Worm (Caenorhabditis elegans) whole organism, late embryonic: ENCODE results near the gene R02E4.1.

Experiments used
- C38D4.7 ChIP-seq: fragments of 200-800 bp; sonication (Bioruptor generic); optimal IDR thresholded peaks from 2 replicates; lab custom pipeline; 2018; ENCODE audit warnings: mild to moderate bottlenecking, missing genetic modification characterization, moderate library complexity, missing compliant biosample characterization
- F13H6.1 ChIP-seq: sonication (generic microtip); optimal IDR thresholded peaks from 2 replicates; lab custom pipeline; 2016; ENCODE audit warnings: missing genetic modification characterization, missing compliant biosample characterization
- K09A11.1 ChIP-seq: sonication (generic microtip); optimal IDR thresholded peaks from 2 replicates; lab custom pipeline; 2017; ENCODE audit warnings: antibody characterized with exemption, mild to moderate bottlenecking, missing genetic modification characterization, missing compliant biosample characterization; ENCODE audit not compliant: insufficient read depth
- T23F11.4 ChIP-seq: fragments of 200-800 bp; sonication (Bioruptor generic); optimal IDR thresholded peaks from 2 replicates; lab custom pipeline; 2018; ENCODE audit warnings: mild to moderate bottlenecking, missing genetic modification characterization, missing compliant biosample characterization
- Y22D7AL.16 ChIP-seq: sonication (generic microtip); optimal IDR thresholded peaks from 2 replicates; lab custom pipeline; 2016; ENCODE audit warnings: missing genetic modification characterization, missing compliant biosample characterization
- ahr-1 ChIP-seq: sonication (generic microtip); optimal IDR thresholded peaks from 2 replicates; lab custom pipeline; 2016; ENCODE audit warnings: missing genetic modification characterization, missing compliant biosample characterization
- ama-1 ChIP-seq: fragments of 150-350 bp; optimal IDR thresholded peaks from 2 replicates; lab custom pipeline; 2014
- ceh-14 ChIP-seq: sonication (generic microtip); optimal IDR thresholded peaks from 2 replicates; lab custom pipeline; 2016; ENCODE audit warnings: missing genotype, missing genetic modification characterization, missing compliant biosample characterization
- ceh-22 ChIP-seq: sonication (generic microtip); optimal IDR thresholded peaks from 2 replicates; lab custom pipeline; 2017; ENCODE audit warnings: missing biosample characterization, missing genetic modification characterization
- ceh-31 ChIP-seq: sonication (generic microtip); optimal IDR thresholded peaks from 2 replicates; lab custom pipeline; 2016; ENCODE audit warnings: missing genetic modification characterization, missing compliant biosample characterization
- ceh-45 ChIP-seq: fragments of 200-800 bp; sonication (Bioruptor generic); IDR thresholded peaks from 2 replicates; pipeline ENCODE4 v1.3.6; 2022; ENCODE audit warnings: missing genetic modification reagents, missing genetic modification characterization, missing compliant biosample characterization
- ceh-48 ChIP-seq: sonication (generic microtip); optimal IDR thresholded peaks from 2 replicates; lab custom pipeline; 2016; ENCODE audit warnings: missing genetic modification characterization, inconsistent platforms, missing compliant biosample characterization
- ceh-6 ChIP-seq: fragments of 200-800 bp; sonication (Bioruptor generic); optimal IDR thresholded peaks from 2 replicates; lab custom pipeline; 2018; ENCODE audit warnings: mild to moderate bottlenecking, missing genetic modification characterization, missing compliant biosample characterization
- che-1 ChIP-seq: sonication (generic microtip); optimal IDR thresholded peaks from 2 replicates; lab custom pipeline; 2016; ENCODE audit warnings: mild to moderate bottlenecking, missing genetic modification characterization, missing compliant biosample characterization
- dve-1 ChIP-seq: sonication (generic microtip); optimal IDR thresholded peaks from 2 replicates; lab custom pipeline; 2017; ENCODE audit warnings: antibody characterized with exemption, mild to moderate bottlenecking, missing genetic modification characterization, missing compliant biosample characterization
- ets-4 ChIP-seq: sonication (generic microtip); optimal IDR thresholded peaks from 2 replicates; lab custom pipeline; 2016; ENCODE audit warnings: missing genetic modification characterization, missing compliant biosample characterization
- fkh-6 ChIP-seq: sonication (generic microtip); optimal IDR thresholded peaks from 2 replicates; lab custom pipeline; 2016; ENCODE audit warnings: missing genetic modification characterization, missing compliant biosample characterization
- gmeb-2 ChIP-seq: sonication (generic microtip); optimal IDR thresholded peaks from 2 replicates; lab custom pipeline; 2016; ENCODE audit warnings: missing genetic modification characterization, inconsistent platforms, missing compliant biosample characterization
- hlh-13 ChIP-seq: fragments of 200-800 bp; sonication (Bioruptor generic); optimal IDR thresholded peaks from 2 replicates; lab custom pipeline; 2018; ENCODE audit warnings: mild to moderate bottlenecking, missing genetic modification characterization, missing compliant biosample characterization
- hlh-30 ChIP-seq: sonication (generic microtip); optimal IDR thresholded peaks from 2 replicates; lab custom pipeline; 2017; ENCODE audit warnings: antibody characterized with exemption, missing genetic modification characterization, missing compliant biosample characterization; ENCODE audit not compliant: insufficient read depth
- hlh-8 ChIP-seq: sonication (generic microtip); optimal IDR thresholded peaks from 2 replicates; lab custom pipeline; 2016; ENCODE audit warnings: missing genotype, missing genetic modification characterization, missing compliant biosample characterization
- lim-6 ChIP-seq: sonication (generic microtip); optimal IDR thresholded peaks from 2 replicates; lab custom pipeline; 2016; ENCODE audit warnings: missing genetic modification characterization, missing compliant biosample characterization
- mec-3 ChIP-seq: sonication (generic microtip); optimal IDR thresholded peaks from 2 replicates; lab custom pipeline; 2016; ENCODE audit warnings: borderline replicate concordance, missing genetic modification characterization, missing compliant biosample characterization
- nfya-1 ChIP-seq: sonication (generic microtip); optimal IDR thresholded peaks from 2 replicates; lab custom pipeline; 2017; ENCODE audit warnings: missing genetic modification characterization, mild to moderate bottlenecking, missing compliant biosample characterization, antibody characterized with exemption, moderate library complexity
- nhr-232 ChIP-seq: sonication (generic microtip); optimal IDR thresholded peaks from 2 replicates; lab custom pipeline; 2016; ENCODE audit warnings: missing genetic modification characterization, missing compliant biosample characterization
- pat-9 ChIP-seq: fragments of 200-800 bp; sonication (Bioruptor generic); optimal IDR thresholded peaks from 2 replicates; lab custom pipeline; 2018; ENCODE audit warnings: mild to moderate bottlenecking, missing genetic modification characterization, moderate library complexity, missing compliant biosample characterization
- pha-2 ChIP-seq: sonication (generic microtip); optimal IDR thresholded peaks from 2 replicates; lab custom pipeline; 2017; ENCODE audit warnings: mild to moderate bottlenecking, missing genetic modification characterization, missing compliant biosample characterization
- ref-2 ChIP-seq: sonication (generic microtip); optimal IDR thresholded peaks from 2 replicates; lab custom pipeline; 2016; ENCODE audit warnings: missing genetic modification characterization, missing compliant biosample characterization
- rnt-1 ChIP-seq: sonication (generic microtip); optimal IDR thresholded peaks from 2 replicates; lab custom pipeline; 2016; ENCODE audit warnings: missing genetic modification characterization, missing compliant biosample characterization
- sox-2 ChIP-seq: fragments of 200-800 bp; sonication (Bioruptor generic); IDR thresholded peaks from 2 replicates; pipeline ENCODE4 v1.3.6; 2022; ENCODE audit warnings: missing genetic modification reagents, missing genetic modification characterization, missing compliant biosample characterization
- syd-9 ChIP-seq: sonication (generic microtip); optimal IDR thresholded peaks from 2 replicates; lab custom pipeline; 2016; ENCODE audit warnings: mild to moderate bottlenecking, missing genetic modification characterization, moderate library complexity, missing compliant biosample characterization
- tbx-2 ChIP-seq: sonication (generic microtip); optimal IDR thresholded peaks from 2 replicates; lab custom pipeline; 2016; ENCODE audit warnings: missing genetic modification characterization, missing compliant biosample characterization
- tbx-7 ChIP-seq: sonication (generic microtip); optimal IDR thresholded peaks from 2 replicates; lab custom pipeline; 2016; ENCODE audit warnings: missing genotype, missing genetic modification characterization, missing compliant biosample characterization
- ttx-3 ChIP-seq: sonication (generic microtip); optimal IDR thresholded peaks from 2 replicates; lab custom pipeline; 2016; ENCODE audit warnings: missing genetic modification reagents, missing genetic modification characterization, missing compliant biosample characterization
- unc-42 ChIP-seq: sonication (generic microtip); optimal IDR thresholded peaks from 2 replicates; lab custom pipeline; 2016; ENCODE audit warnings: missing genotype, missing genetic modification characterization, missing compliant biosample characterization
- unc-55 ChIP-seq: sonication (generic microtip); optimal IDR thresholded peaks from 2 replicates; lab custom pipeline; 2017; ENCODE audit warnings: missing biosample characterization, missing genetic modification reagents, missing genetic modification characterization
- zip-5 ChIP-seq: sonication (generic microtip); optimal IDR thresholded peaks from 2 replicates; lab custom pipeline; 2016; ENCODE audit warnings: missing genetic modification characterization, missing compliant biosample characterization
- ztf-16 ChIP-seq: sonication (generic microtip); optimal IDR thresholded peaks from 2 replicates; lab custom pipeline; 2017; ENCODE audit warnings: missing genetic modification characterization, missing compliant biosample characterization

R02E4.1 gene

DNA sequence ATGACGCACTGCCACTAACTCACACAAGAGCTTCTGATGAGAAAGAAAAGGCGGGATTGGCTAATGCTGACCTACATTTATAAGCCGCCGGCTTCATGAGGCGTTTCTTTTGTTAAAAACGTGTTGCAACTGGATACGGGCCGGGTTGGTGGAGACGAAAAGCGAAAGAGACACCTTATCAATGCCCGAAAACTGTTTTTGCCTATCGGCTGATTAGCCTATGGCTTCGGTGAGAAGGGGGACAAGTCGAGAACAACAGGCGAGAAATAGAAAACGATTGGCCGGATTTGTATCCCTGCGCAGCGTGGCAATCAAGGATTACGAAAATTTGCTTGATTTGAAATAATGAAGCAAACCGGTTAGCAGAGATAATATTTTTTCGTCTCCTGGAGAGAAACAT lies 7.1 kb upstream of the R02E4.1 start, which contains the start of gene F09F9.2:
TSS of gene F09F9.2 (minus strand) at position 25 of the 400 bp plus-strand sequence.
- no peak for TF ChIP-seq nhr-232 (tag; lab: Kevin White, UChicago)

DNA sequence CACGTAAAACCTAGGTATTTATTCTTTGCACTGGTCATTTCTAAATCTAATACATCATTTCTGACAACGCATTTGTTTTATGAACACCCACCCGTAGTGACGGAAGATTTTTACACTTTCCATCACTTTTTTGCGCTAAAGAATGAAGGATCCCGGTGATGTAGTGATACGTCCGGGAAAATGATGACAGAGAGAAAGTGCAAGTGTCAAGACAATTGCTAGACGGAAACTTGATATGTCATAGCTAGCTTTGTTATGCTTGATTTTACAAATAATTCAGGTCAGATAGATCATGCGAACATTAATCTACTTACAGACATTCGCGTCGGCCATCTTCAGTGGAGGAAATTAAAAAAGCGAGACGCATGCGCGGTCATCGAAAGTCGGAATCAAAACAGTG lies 5.6 kb upstream of the R02E4.1 start:
- no peak for TF ChIP-seq ref-2 (tag; lab: Kevin White, UChicago)
- peak; percentile 59 for TF ChIP-seq unc-55

DNA sequence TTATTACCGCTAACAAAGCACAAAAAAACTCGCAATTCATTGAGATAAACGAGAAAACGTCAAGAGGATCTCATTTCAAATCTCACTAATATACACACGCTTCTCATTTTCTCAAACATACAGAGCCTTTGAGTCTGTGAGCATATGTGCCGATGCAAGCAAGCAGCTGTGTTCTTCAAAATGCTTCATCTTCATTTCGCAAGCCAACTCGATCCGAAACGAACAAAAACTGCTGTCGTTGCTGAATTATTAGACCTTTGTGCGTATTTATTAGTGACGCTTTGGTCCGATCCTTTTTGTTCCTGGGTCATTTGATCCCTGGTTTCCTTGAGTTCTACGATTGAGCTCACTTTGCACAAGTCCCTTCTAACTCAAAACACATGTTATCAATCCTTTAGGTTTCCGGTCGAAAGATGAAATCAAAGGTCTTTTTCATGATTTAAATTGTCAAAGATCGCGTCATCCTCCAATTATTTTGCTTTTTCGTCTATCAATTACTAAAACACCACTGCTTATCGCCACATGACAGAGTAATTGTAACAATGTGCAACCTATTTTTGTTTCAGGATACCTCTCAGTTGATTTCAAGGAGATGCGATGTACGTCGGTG lies 2.7 kb upstream of the R02E4.1 start, which contains the start of gene R02E4.2:
TSS of gene R02E4.2 (plus strand) at position 560 of the 610 bp plus-strand sequence.
- TF ChIP-seq hlh-8 (tag; lab: Kevin White, UChicago) (peak; percentile 11), ceh-45 (GFP tag; lab: Robert Waterston, UW) (no peak), ceh-22 (no peak), pat-9 (tag; lab: Kevin White, UChicago) (no peak), nfya-1 (tag; lab: Kevin White, UChicago) (no peak)

DNA sequence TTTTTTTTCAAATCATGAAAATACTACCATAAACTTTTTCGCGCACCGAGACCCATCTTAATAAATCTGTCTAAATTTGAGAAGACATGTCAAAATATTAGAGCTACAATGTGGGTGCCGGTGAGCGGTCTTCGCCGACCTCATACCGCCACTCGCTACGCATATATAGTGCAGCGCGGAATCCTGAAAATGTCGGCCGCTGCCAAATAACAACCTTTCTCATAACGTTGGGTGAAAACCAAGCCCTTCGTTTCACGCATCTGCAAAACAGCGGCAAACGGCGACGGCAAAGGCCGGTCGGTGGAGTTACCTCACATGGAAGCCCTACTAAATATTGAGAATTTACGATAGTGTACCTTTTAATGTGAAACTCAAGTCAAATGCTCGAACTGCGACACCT lies 1.3 kb downstream of the R02E4.1 start:
- TF ChIP-seq pha-2, result no peak
- no peak for TF ChIP-seq tbx-2 (tag; lab: Kevin White, UChicago)
- no peak for TF ChIP-seq ttx-3
- TF ChIP-seq ceh-48 (tag; lab: Kevin White, UChicago), result no peak
- no peak for TF ChIP-seq dve-1 (tag; lab: Kevin White, UChicago)
- TF ChIP-seq lim-6 (tag; lab: Kevin White, UChicago), result no peak
- TF ChIP-seq hlh-13 (GFP tag; lab: Kevin White, UChicago), result no peak
- no peak for TF ChIP-seq unc-42 (tag; lab: Kevin White, UChicago)
- TF ChIP-seq rnt-1 (tag; lab: Kevin White, UChicago), result no peak
- no peak for TF ChIP-seq ceh-6
- no peak for TF ChIP-seq tbx-7 (tag; lab: Kevin White, UChicago)
- TF ChIP-seq sox-2 (GFP tag; lab: Robert Waterston, UW), result no peak
- no peak for TF ChIP-seq che-1 (tag; lab: Kevin White, UChicago)
- TF ChIP-seq, all 69 proteins: peak for 0

DNA sequence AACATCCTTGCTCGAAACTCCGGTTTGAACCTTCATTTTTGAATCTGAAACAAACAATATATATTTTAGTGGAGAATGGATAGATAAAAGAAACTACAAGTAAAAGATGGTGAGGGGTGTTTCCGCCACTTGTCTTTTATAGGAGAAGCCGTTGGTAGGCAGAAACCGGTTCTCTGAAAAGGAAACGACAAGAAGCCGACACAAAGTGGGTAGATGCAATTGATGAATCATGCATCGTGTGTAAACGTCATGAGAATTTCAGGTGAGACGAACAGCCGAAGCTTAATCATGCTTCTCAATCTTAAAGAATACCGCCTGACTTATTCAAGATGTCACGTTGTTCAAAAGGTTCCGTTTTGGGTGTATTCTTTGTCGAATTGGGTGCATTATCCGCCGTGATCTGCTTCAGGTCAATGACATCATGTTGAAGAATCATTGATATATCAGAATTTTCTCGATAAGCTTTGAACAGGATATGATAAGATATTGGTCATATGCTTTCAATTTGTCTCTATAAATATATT lies 2.2 kb downstream of the R02E4.1 start, which contains the start of gene R02E4.3:
TSS of gene R02E4.3 (minus strand) at position 51 of the 524 bp plus-strand sequence.
- no peak for TF ChIP-seq nfya-1 (tag; lab: Kevin White, UChicago)
- TF ChIP-seq ref-2 (tag; lab: Kevin White, UChicago), result no peak
- no peak for TF ChIP-seq ceh-6
- no peak for TF ChIP-seq fkh-6 (tag; lab: Kevin White, UChicago)
- TF ChIP-seq ets-4 (tag; lab: Kevin White, UChicago), result no peak
- no peak for TF ChIP-seq che-1 (tag; lab: Kevin White, UChicago)
- no peak for TF ChIP-seq mec-3 (tag; lab: Kevin White, UChicago)
- TF ChIP-seq K09A11.1 (tag; lab: Kevin White, UChicago), result no peak
- no peak for TF ChIP-seq ama-1 (lab: Kevin White, UChicago)
- no peak for TF ChIP-seq syd-9 (tag; lab: Kevin White, UChicago)

DNA sequence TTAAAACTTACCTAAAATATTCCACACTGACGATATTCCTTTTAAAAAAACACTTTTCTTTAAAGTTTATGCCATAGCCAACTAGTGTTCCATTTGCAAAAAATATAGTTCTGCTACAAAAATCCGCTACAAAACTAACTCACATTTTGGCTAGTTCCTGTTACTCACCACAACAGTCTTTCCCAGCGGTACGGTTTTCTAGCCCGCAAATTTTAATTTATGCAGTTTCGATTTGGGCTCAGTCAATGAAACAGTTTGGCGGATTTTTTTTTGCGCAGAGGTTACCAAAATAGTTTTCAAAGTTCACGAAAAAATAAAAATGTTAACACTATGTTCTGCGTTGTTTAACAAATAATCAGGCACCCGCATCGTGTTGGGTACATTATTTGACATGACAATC lies 3.1 kb downstream of the R02E4.1 start:
- TF ChIP-seq K09A11.1 (tag; lab: Kevin White, UChicago), result no peak
- no peak for TF ChIP-seq gmeb-2
- TF ChIP-seq che-1 (tag; lab: Kevin White, UChicago), result no peak
- no peak for TF ChIP-seq Y22D7AL.16
- TF ChIP-seq fkh-6 (tag; lab: Kevin White, UChicago), result no peak
- TF ChIP-seq ztf-16 (tag; lab: Kevin White, UChicago), result no peak
- no peak for TF ChIP-seq zip-5
- TF ChIP-seq ref-2 (tag; lab: Kevin White, UChicago), result no peak
- TF ChIP-seq pha-2, result no peak
- TF ChIP-seq C38D4.7 (GFP tag; lab: Kevin White, UChicago), result no peak
- TF ChIP-seq pat-9 (tag; lab: Kevin White, UChicago), result no peak
- TF ChIP-seq tbx-2 (tag; lab: Kevin White, UChicago), result no peak
- no peak for TF ChIP-seq F13H6.1 (tag; lab: Kevin White, UChicago)
- TF ChIP-seq ttx-3, result no peak
- no peak for TF ChIP-seq ahr-1
- TF ChIP-seq ceh-14 (tag; lab: Kevin White, UChicago), result no peak
- TF ChIP-seq ceh-31 (tag; lab: Kevin White, UChicago), result no peak
- TF ChIP-seq ceh-48 (tag; lab: Kevin White, UChicago), result no peak
- TF ChIP-seq T23F11.4 (GFP tag; lab: Kevin White, UChicago), result no peak
- no peak for TF ChIP-seq hlh-30
